Worm (Caenorhabditis elegans): Measurements from ENCODE around the gene dod-3.

ce11 chrV:2688562-2688961, 42.3 kb downstream of the dod-3 start:
- TF ChIP-seq gei-17 (GFP tag; optimal IDR thresholded peaks at IDR 0.05) = no peak
- no peak for TF ChIP-seq K12H6.12 (tag; optimal IDR thresholded peaks at IDR 0.05)
